Worm (Caenorhabditis elegans): ENCODE results near the gene klp-17.

- TF ChIP-seq elt-2 (tag; optimal IDR thresholded peaks at IDR 0.05) (no peak), K02D7.2 (tag; optimal IDR thresholded peaks at IDR 0.05) (no peak), ama-1 (optimal IDR thresholded peaks at IDR 0.05) (no peak), T23F11.4 (GFP tag; optimal IDR thresholded peaks at IDR 0.05) (no peak), nhr-11 (tag; optimal IDR thresholded peaks at IDR 0.05) (no peak), pha-2 (tag; optimal IDR thresholded peaks at IDR 0.05) (no peak), ceh-9 (tag; optimal IDR thresholded peaks at IDR 0.05) (no peak), fax-1 (tag; optimal IDR thresholded peaks at IDR 0.05) (no peak), unc-86 (tag; optimal IDR thresholded peaks at IDR 0.05) (no peak)
These were observed 14.9 kb downstream of the klp-17 start, which contains the start of gene rsp-2 for ce11 chrII:11452498-11453005.

Data from whole organism, late embryonic.